Fruit fly (Drosophila melanogaster): Measurements from ENCODE around the gene CG8001.

The CG8001 gene

dm6 chr3L:1746338-1747199 lies 9.4 kb upstream of the CG8001 start, which contains the start of gene CG13921 (continued):
- TF ChIP-seq wor (GFP tag; IDR thresholded peaks at IDR 0.05), result peak; percentile 98
- no peak for TF ChIP-seq CG17568 (GFP tag; optimal IDR thresholded peaks at IDR 0.05)
- peak; percentile 95 for TF ChIP-seq sr (GFP tag; IDR thresholded peaks at IDR 0.05)
- peak; percentile 99 for TF ChIP-seq ind (GFP tag; optimal IDR thresholded peaks at IDR 0.05)
- peak; percentile 99 for TF ChIP-seq CG8765 (GFP tag; IDR thresholded peaks at IDR 0.05)
- TF ChIP-seq pho (GFP tag; optimal IDR thresholded peaks at IDR 0.05), result peak; percentile 97
- TF ChIP-seq CG18262 (tag; optimal IDR thresholded peaks at IDR 0.05), result peak; percentile 100
- peak; percentile 72 for TF ChIP-seq CTCF (GFP tag; optimal IDR thresholded peaks at IDR 0.05)
- TF ChIP-seq gsb-n (tag; optimal IDR thresholded peaks at IDR 0.05), result peak; percentile 99
- TF ChIP-seq Hr3 (GFP tag; optimal IDR thresholded peaks at IDR 0.05), result peak; percentile 98
- peak; percentile 99 for TF ChIP-seq CG12744 (GFP tag; optimal IDR thresholded peaks at IDR 0.05)
- TF ChIP-seq CG13296 (GFP tag; optimal IDR thresholded peaks at IDR 0.05), result peak; percentile 96
- TF ChIP-seq sc (optimal IDR thresholded peaks at IDR 0.05), result no peak
- TF ChIP-seq sc (GFP tag; optimal IDR thresholded peaks at IDR 0.05), result peak; percentile 98
- TF ChIP-seq dysf (GFP tag; IDR thresholded peaks at IDR 0.05), result peak; percentile 99
- TF ChIP-seq slou (GFP tag; optimal IDR thresholded peaks at IDR 0.05), result peak; percentile 98
- peak; percentile 87 for TF ChIP-seq CG30020 (tag; optimal IDR thresholded peaks at IDR 0.05)
- TF ChIP-seq Xrp1 (GFP tag; IDR thresholded peaks at IDR 0.05), result peak; percentile 100
- TF ChIP-seq Awh (GFP tag; IDR thresholded peaks at IDR 0.05), result peak; percentile 99
- TF ChIP-seq CkIIα-i1 (GFP tag; IDR thresholded peaks at IDR 0.05), result peak; percentile 93
- peak; percentile 97 for TF ChIP-seq trem (tag; optimal IDR thresholded peaks at IDR 0.05)
- no peak for TF ChIP-seq lov (optimal IDR thresholded peaks at IDR 0.05)
- peak; percentile 99 for TF ChIP-seq lov (GFP tag; IDR thresholded peaks at IDR 0.05)
- TF ChIP-seq HLHmδ (GFP tag; optimal IDR thresholded peaks at IDR 0.05), result no peak
- peak; percentile 97 for TF ChIP-seq NFAT (GFP tag; IDR thresholded peaks at IDR 0.05)
- TF ChIP-seq nom (GFP tag; optimal IDR thresholded peaks at IDR 0.05), result peak; percentile 99
- peak; percentile 99 for TF ChIP-seq CG12104 (GFP tag; optimal IDR thresholded peaks at IDR 0.05)
- TF ChIP-seq Tbp (GFP tag; optimal IDR thresholded peaks at IDR 0.05), result no peak
- no peak for TF ChIP-seq Sin3A (optimal IDR thresholded peaks at IDR 0.05)
- peak; percentile 99 for TF ChIP-seq H15 (GFP tag; IDR thresholded peaks at IDR 0.05)
- TF ChIP-seq Aef1 (GFP tag; IDR thresholded peaks at IDR 0.05), result peak; percentile 99
- TF ChIP-seq CG17385 (GFP tag; optimal IDR thresholded peaks at IDR 0.05), result peak; percentile 94
- TF ChIP-seq Mes4 (GFP tag; optimal IDR thresholded peaks at IDR 0.05), result peak; percentile 98
- peak; percentile 98 for TF ChIP-seq tio (GFP tag; optimal IDR thresholded peaks at IDR 0.05)
- peak; percentile 98 for TF ChIP-seq vfl (GFP tag; optimal IDR thresholded peaks at IDR 0.05)
- TF ChIP-seq HLH4C (GFP tag; IDR thresholded peaks at IDR 0.05; ENCODE audit: partially characterized antibody), result no peak
- TF ChIP-seq CG6765 (GFP tag; optimal IDR thresholded peaks at IDR 0.05), result peak; percentile 94
- TF ChIP-seq tna (GFP tag; IDR thresholded peaks at IDR 0.05; ENCODE audit: partially characterized antibody), result no peak
- peak; percentile 98 for TF ChIP-seq CG14050 (GFP tag; IDR thresholded peaks at IDR 0.05)
- peak; percentile 96 for TF ChIP-seq bowl (GFP tag; IDR thresholded peaks at IDR 0.05)
- TF ChIP-seq ranshi (GFP tag; IDR thresholded peaks at IDR 0.05), result peak; percentile 99
- peak; percentile 97 for TF ChIP-seq da (GFP tag; optimal IDR thresholded peaks at IDR 0.05)
- peak; percentile 99 for TF ChIP-seq klu (GFP tag; IDR thresholded peaks at IDR 0.05)
- peak; percentile 69 for TF ChIP-seq abd-A (tag; optimal IDR thresholded peaks at IDR 0.05)
- TF ChIP-seq salm (tag; optimal IDR thresholded peaks at IDR 0.05), result peak; percentile 97
- peak; percentile 99 for TF ChIP-seq CG8089 (GFP tag; optimal IDR thresholded peaks at IDR 0.05)
- peak; percentile 98 for TF ChIP-seq CG18599 (GFP tag; optimal IDR thresholded peaks at IDR 0.05)
- TF ChIP-seq CG18764 (GFP tag; optimal IDR thresholded peaks at IDR 0.05), result peak; percentile 99
- TF ChIP-seq Atf-2 (GFP tag; optimal IDR thresholded peaks at IDR 0.05), result peak; percentile 98
- TF ChIP-seq Adf1 (GFP tag; IDR thresholded peaks at IDR 0.05), result peak; percentile 82
- TF ChIP-seq CG3995 (GFP tag; optimal IDR thresholded peaks at IDR 0.05), result peak; percentile 86
- peak; percentile 99 for TF ChIP-seq gro (GFP tag; optimal IDR thresholded peaks at IDR 0.05)
